Fruit fly (Drosophila melanogaster): ENCODE data around the gene CG17726.
A peak's percentile ranks its signal among the peaks of the same experiment; 100 is the strongest.

dm6 chr3R:11214449-11214950 is 12.1 kb upstream of the CG17726 start, which contains the start of gene ZnT86D:
- TF ChIP-seq wdn (GFP tag; IDR thresholded peaks at IDR 0.05) (0 out of 2 replicates have a peak, but pooled peaks have one; percentile 35), Sin3A (optimal IDR thresholded peaks at IDR 0.05) (peak; percentile 28), CG17612 (GFP tag; IDR thresholded peaks at IDR 0.05) (no peak), bowl (GFP tag; IDR thresholded peaks at IDR 0.05) (no peak), trem (tag; optimal IDR thresholded peaks at IDR 0.05) (peak; percentile 44), Nf-YA (GFP tag; IDR thresholded peaks at IDR 0.05) (no peak), cad (GFP tag; optimal IDR thresholded peaks at IDR 0.05) (no peak), vnd (GFP tag; IDR thresholded peaks at IDR 0.05; ENCODE audit: partially characterized antibody) (no peak), Abd-B (GFP tag; optimal IDR thresholded peaks at IDR 0.05) (peak; percentile 67), scrt (GFP tag; optimal IDR thresholded peaks at IDR 0.05) (peak; percentile 20), C15 (GFP tag; IDR thresholded peaks at IDR 0.05) (no peak), croc (GFP tag; conservative IDR thresholded peaks at IDR 0.05) (0 out of 3 replicates have a peak, but pooled peaks have one; percentile 33)

Measured in whole organism, embryonic.